Worm (Caenorhabditis elegans) whole organism, late embryonic: Measurements from ENCODE around the gene nas-11.
A peak's percentile ranks its signal among the peaks of the same experiment; 100 is the strongest.

Experiments used
- F13H6.1 ChIP-seq: sonication (generic microtip); optimal IDR thresholded peaks from 2 replicates; lab custom pipeline; 2016; ENCODE audit warnings: missing genetic modification characterization, missing compliant biosample characterization
- K02D7.2 ChIP-seq: sonication (generic microtip); optimal IDR thresholded peaks from 2 replicates; lab custom pipeline; 2017; ENCODE audit warnings: mild to moderate bottlenecking, missing genetic modification characterization, missing compliant biosample characterization
- K09A11.1 ChIP-seq: sonication (generic microtip); optimal IDR thresholded peaks from 2 replicates; lab custom pipeline; 2017; ENCODE audit warnings: antibody characterized with exemption, mild to moderate bottlenecking, missing genetic modification characterization, missing compliant biosample characterization; ENCODE audit not compliant: insufficient read depth
- ahr-1 ChIP-seq: sonication (generic microtip); optimal IDR thresholded peaks from 2 replicates; lab custom pipeline; 2016; ENCODE audit warnings: missing genetic modification characterization, missing compliant biosample characterization
- ceh-18 ChIP-seq: sonication (generic microtip); optimal IDR thresholded peaks from 2 replicates; lab custom pipeline; 2016; ENCODE audit warnings: missing genetic modification characterization, missing compliant biosample characterization
- ceh-19 ChIP-seq: fragments of 200-800 bp; sonication (Bioruptor generic); optimal IDR thresholded peaks from 2 replicates; lab custom pipeline; 2018; ENCODE audit warnings: mild to moderate bottlenecking, missing genetic modification characterization, missing compliant biosample characterization
- ceh-24 ChIP-seq: sonication (generic microtip); optimal IDR thresholded peaks from 2 replicates; lab custom pipeline; 2016; ENCODE audit warnings: mild to moderate bottlenecking, missing genetic modification characterization, missing compliant biosample characterization
- ceh-30 ChIP-seq: fragments of 150-350 bp; optimal IDR thresholded peaks from 2 replicates; lab custom pipeline; 2014; ENCODE audit warnings: missing biosample characterization, missing genetic modification characterization
- ceh-31 ChIP-seq: sonication (generic microtip); optimal IDR thresholded peaks from 2 replicates; lab custom pipeline; 2016; ENCODE audit warnings: missing genetic modification characterization, missing compliant biosample characterization
- ceh-34 ChIP-seq: sonication (generic microtip); optimal IDR thresholded peaks from 2 replicates; lab custom pipeline; 2016; ENCODE audit warnings: mild to moderate bottlenecking, missing genetic modification characterization, missing compliant biosample characterization
- ceh-45 ChIP-seq: fragments of 200-800 bp; sonication (Bioruptor generic); IDR thresholded peaks from 2 replicates; pipeline ENCODE4 v1.3.6; 2022; ENCODE audit warnings: missing genetic modification reagents, missing genetic modification characterization, missing compliant biosample characterization
- ceh-48 ChIP-seq: sonication (generic microtip); optimal IDR thresholded peaks from 2 replicates; lab custom pipeline; 2016; ENCODE audit warnings: missing genetic modification characterization, inconsistent platforms, missing compliant biosample characterization
- ceh-6 ChIP-seq: fragments of 200-800 bp; sonication (Bioruptor generic); optimal IDR thresholded peaks from 2 replicates; lab custom pipeline; 2018; ENCODE audit warnings: mild to moderate bottlenecking, missing genetic modification characterization, missing compliant biosample characterization
- ceh-9 ChIP-seq: sonication (generic microtip); optimal IDR thresholded peaks from 2 replicates; lab custom pipeline; 2016; ENCODE audit warnings: mild to moderate bottlenecking, missing genetic modification characterization, inconsistent platforms, missing compliant biosample characterization
- che-1 ChIP-seq: sonication (generic microtip); optimal IDR thresholded peaks from 2 replicates; lab custom pipeline; 2016; ENCODE audit warnings: mild to moderate bottlenecking, missing genetic modification characterization, missing compliant biosample characterization
- dve-1 ChIP-seq: sonication (generic microtip); optimal IDR thresholded peaks from 2 replicates; lab custom pipeline; 2017; ENCODE audit warnings: antibody characterized with exemption, mild to moderate bottlenecking, missing genetic modification characterization, missing compliant biosample characterization
- elt-2 ChIP-seq: sonication (generic microtip); optimal IDR thresholded peaks from 2 replicates; lab custom pipeline; 2016; ENCODE audit warnings: missing genetic modification reagents, missing genetic modification characterization, missing compliant biosample characterization
- ets-4 ChIP-seq: sonication (generic microtip); optimal IDR thresholded peaks from 2 replicates; lab custom pipeline; 2016; ENCODE audit warnings: missing genetic modification characterization, missing compliant biosample characterization
- gmeb-2 ChIP-seq: sonication (generic microtip); optimal IDR thresholded peaks from 2 replicates; lab custom pipeline; 2016; ENCODE audit warnings: missing genetic modification characterization, inconsistent platforms, missing compliant biosample characterization
- hlh-15 ChIP-seq: sonication (generic microtip); optimal IDR thresholded peaks from 2 replicates; lab custom pipeline; 2016; ENCODE audit warnings: missing genetic modification characterization, missing compliant biosample characterization
- hlh-30 ChIP-seq: sonication (generic microtip); optimal IDR thresholded peaks from 2 replicates; lab custom pipeline; 2017; ENCODE audit warnings: antibody characterized with exemption, missing genetic modification characterization, missing compliant biosample characterization; ENCODE audit not compliant: insufficient read depth
- hlh-8 ChIP-seq: sonication (generic microtip); optimal IDR thresholded peaks from 2 replicates; lab custom pipeline; 2016; ENCODE audit warnings: missing genotype, missing genetic modification characterization, missing compliant biosample characterization
- lim-6 ChIP-seq: sonication (generic microtip); optimal IDR thresholded peaks from 2 replicates; lab custom pipeline; 2016; ENCODE audit warnings: missing genetic modification characterization, missing compliant biosample characterization
- madf-2 ChIP-seq: sonication (generic microtip); optimal IDR thresholded peaks from 2 replicates; lab custom pipeline; 2017; ENCODE audit warnings: missing genetic modification characterization, missing compliant biosample characterization
- nfya-1 ChIP-seq: sonication (generic microtip); optimal IDR thresholded peaks from 2 replicates; lab custom pipeline; 2017; ENCODE audit warnings: missing genetic modification characterization, mild to moderate bottlenecking, missing compliant biosample characterization, antibody characterized with exemption, moderate library complexity
- pax-1 ChIP-seq: fragments of 150-350 bp; optimal IDR thresholded peaks from 2 replicates; lab custom pipeline; 2014; ENCODE audit warnings: missing biosample characterization, missing genetic modification characterization
- pha-4 ChIP-seq: fragments of 150-350 bp; optimal IDR thresholded peaks from 2 replicates; lab custom pipeline; 2018; ENCODE audit warnings: missing biosample characterization, missing genetic modification reagents, missing genetic modification characterization
- pqm-1 ChIP-seq: sonication (generic microtip); optimal IDR thresholded peaks from 2 replicates; lab custom pipeline; 2016; ENCODE audit warnings: missing genetic modification characterization, missing compliant biosample characterization
- pros-1 ChIP-seq: fragments of 150-350 bp; optimal IDR thresholded peaks from 2 replicates; lab custom pipeline; 2014; ENCODE audit warnings: missing biosample characterization, missing genetic modification reagents, missing genetic modification characterization
- sox-2 ChIP-seq: fragments of 200-800 bp; sonication (Bioruptor generic); IDR thresholded peaks from 2 replicates; pipeline ENCODE4 v1.3.6; 2022; ENCODE audit warnings: missing genetic modification reagents, missing genetic modification characterization, missing compliant biosample characterization
- tbx-2 ChIP-seq: sonication (generic microtip); optimal IDR thresholded peaks from 2 replicates; lab custom pipeline; 2016; ENCODE audit warnings: missing genetic modification characterization, missing compliant biosample characterization
- unc-3 ChIP-seq, 2 experiments: fragments of 200-800 bp in 1 of 2; sonication (Bioruptor generic) in 1 of 2; sonication (generic microtip) in 1 of 2; conservative IDR thresholded peaks in 1 of 2; optimal IDR thresholded peaks in 1 of 2; 2 replicates each; pipeline versions ENCODE4 v1.3.6 to Lab custom; 2016 to 2022; ENCODE audit warnings: missing compliant biosample characterization in 2 of 2, missing genetic modification characterization in 2 of 2, missing genetic modification reagents in 1 of 2
- unc-55 ChIP-seq: sonication (generic microtip); optimal IDR thresholded peaks from 2 replicates; lab custom pipeline; 2017; ENCODE audit warnings: missing biosample characterization, missing genetic modification reagents, missing genetic modification characterization
- ztf-16 ChIP-seq: sonication (generic microtip); optimal IDR thresholded peaks from 2 replicates; lab custom pipeline; 2017; ENCODE audit warnings: missing genetic modification characterization, missing compliant biosample characterization

Gene nas-11

ce11 chrX:6745515-6745914 lies 32.1 kb downstream of the nas-11 start:
- TF ChIP-seq unc-3 (GFP tag; conservative IDR thresholded peaks at IDR 0.05; lab: Robert Waterston, UW) (no peak), unc-3 (tag; optimal IDR thresholded peaks at IDR 0.05; lab: Kevin White, UChicago) (no peak), pax-1 (tag; lab: Kevin White, UChicago) (no peak), ceh-19 (no peak), hlh-8 (tag; lab: Kevin White, UChicago) (no peak), ahr-1 (no peak), hlh-15 (tag; lab: Kevin White, UChicago) (no peak), pha-4 (tag; lab: Kevin White, UChicago) (no peak), madf-2 (no peak)

- no peak for TF ChIP-seq ceh-24
- TF ChIP-seq ceh-34 (tag; lab: Kevin White, UChicago) = peak; percentile 53
- TF ChIP-seq che-1 (tag; lab: Kevin White, UChicago) = no peak
- TF ChIP-seq hlh-30 (tag; lab: Kevin White, UChicago) = no peak
- TF ChIP-seq sox-2 = no peak
- no peak for TF ChIP-seq hlh-8 (tag; lab: Kevin White, UChicago)
Measured at ce11 chrX:6746849-6747248, 33.5 kb downstream of the nas-11 start.

- TF ChIP-seq pqm-1 (tag; lab: Kevin White, UChicago) (peak; percentile 22), ets-4 (tag; lab: Kevin White, UChicago) (no peak), gmeb-2 (tag; lab: Kevin White, UChicago) (no peak)
- TF ChIP-seq, all 69 proteins: peak for 1
Measured at ce11 chrX:6747906-6748356, 34.6 kb downstream of the nas-11 start.

ce11 chrX:6749124-6749822 lies 35.9 kb downstream of the nas-11 start:
- TF ChIP-seq ceh-45 (GFP tag; lab: Robert Waterston, UW) (no peak), pqm-1 (tag; lab: Kevin White, UChicago) (peak; percentile 1), ceh-48 (tag; lab: Kevin White, UChicago) (no peak), ceh-31 (tag; lab: Kevin White, UChicago) (no peak), K09A11.1 (no peak), ceh-19 (no peak), pha-4 (tag; lab: Kevin White, UChicago) (no peak)

ce11 chrX:6750145-6750544 lies 36.8 kb downstream of the nas-11 start:
- TF ChIP-seq hlh-30 (tag; lab: Kevin White, UChicago) = peak; percentile 11
- no peak for TF ChIP-seq ceh-6 (GFP tag; lab: Kevin White, UChicago)
- TF ChIP-seq ceh-31 (tag; lab: Kevin White, UChicago) = no peak
- peak; percentile 50 for TF ChIP-seq dve-1 (tag; lab: Kevin White, UChicago)
- TF ChIP-seq pros-1 (tag; lab: Kevin White, UChicago) = no peak
- no peak for TF ChIP-seq ceh-9 (tag; lab: Kevin White, UChicago)
- peak; percentile 69 for TF ChIP-seq ets-4 (tag; lab: Kevin White, UChicago)
- TF ChIP-seq nfya-1 (tag; lab: Kevin White, UChicago) = peak; percentile 48
- TF ChIP-seq K02D7.2 (tag; lab: Kevin White, UChicago) = no peak
- TF ChIP-seq ceh-30 (tag; lab: Kevin White, UChicago) = no peak
- TF ChIP-seq K09A11.1 = peak; percentile 4
- no peak for TF ChIP-seq lim-6 (tag; lab: Kevin White, UChicago)
- TF ChIP-seq F13H6.1 (tag; lab: Kevin White, UChicago) = peak; percentile 32
- TF ChIP-seq ztf-16 (tag; lab: Kevin White, UChicago) = no peak
- no peak for TF ChIP-seq sox-2
- no peak for TF ChIP-seq ceh-19
- no peak for TF ChIP-seq ceh-34 (tag; lab: Kevin White, UChicago)
- TF ChIP-seq pqm-1 (tag; lab: Kevin White, UChicago) = peak; percentile 70
- peak; percentile 7 for TF ChIP-seq elt-2 (tag; lab: Kevin White, UChicago)
- TF ChIP-seq ceh-18 = peak; percentile 79
- TF ChIP-seq unc-55 (GFP tag; lab: Kevin White, UChicago) = peak; percentile 26
- no peak for TF ChIP-seq tbx-2 (tag; lab: Kevin White, UChicago)
- TF ChIP-seq, all 69 proteins: peak for 10
